Fruit fly (Drosophila melanogaster) whole organism, embryonic: ENCODE measurements around the gene CG5853.

ENCODE experiments used
- CG10209 ChIP-seq: fragments of 200-800 bp; sonication (Bioruptor generic); optimal IDR thresholded peaks from 3 replicates; lab custom pipeline; 2017; ENCODE audit warnings: missing biosample characterization, mild to moderate bottlenecking, missing genetic modification characterization, missing genetic modification reagents
- CG10565 ChIP-seq: fragments of 200-800 bp; sonication (Bioruptor generic); optimal IDR thresholded peaks from 3 replicates; lab custom pipeline; 2016; ENCODE audit warnings: missing biosample characterization, mild to moderate bottlenecking, missing genetic modification characterization
- CG10654 ChIP-seq: fragments of 200-800 bp; sonication (Bioruptor generic); optimal IDR thresholded peaks from 2 replicates; lab custom pipeline; 2016; ENCODE audit warnings: missing biosample characterization, missing genetic modification characterization
- CG12391 ChIP-seq: fragments of 200-800 bp; sonication (Bioruptor generic); optimal IDR thresholded peaks from 3 replicates; lab custom pipeline; 2018; ENCODE audit warnings: missing biosample characterization, mild to moderate bottlenecking, missing genetic modification characterization, moderate library complexity
- CG12769 ChIP-seq: fragments of 200-800 bp; sonication (Bioruptor generic); optimal IDR thresholded peaks from 2 replicates; lab custom pipeline; 2019; ENCODE audit warnings: missing biosample characterization, mild to moderate bottlenecking, missing genetic modification characterization, moderate library complexity
- CG13775 ChIP-seq: fragments of 200-800 bp; sonication (Bioruptor generic); optimal IDR thresholded peaks from 3 replicates; lab custom pipeline; 2017; ENCODE audit warnings: missing biosample characterization, mild to moderate bottlenecking, missing genetic modification characterization
- CG16813 ChIP-seq: fragments of 200-800 bp; sonication (Bioruptor generic); IDR thresholded peaks from 3 replicates; pipeline ENCODE4 v1.3.6; 2022; ENCODE audit warnings: missing biosample characterization, missing genetic modification characterization; ENCODE audit not compliant: partially characterized antibody
- CG17359 ChIP-seq: fragments of 200-800 bp; sonication (Bioruptor generic); optimal IDR thresholded peaks from 3 replicates; lab custom pipeline; 2018; ENCODE audit warnings: missing biosample characterization, mild to moderate bottlenecking, missing genetic modification characterization, moderate library complexity
- CG2889 ChIP-seq: fragments of 200-800 bp; sonication (Bioruptor generic); IDR thresholded peaks from 3 replicates; pipeline ENCODE4 v1.3.6; 2022; ENCODE audit warnings: missing biosample characterization, missing genetic modification characterization
- CG31441 ChIP-seq: fragments of 200-800 bp; sonication (Bioruptor generic); IDR thresholded peaks from 2 replicates; pipeline ENCODE4 v1.3.6; 2022; ENCODE audit warnings: missing biosample characterization, missing genetic modification characterization
- CG3163 ChIP-seq: fragments of 200-800 bp; sonication (Bioruptor generic); optimal IDR thresholded peaks from 3 replicates; lab custom pipeline; 2016; ENCODE audit warnings: missing biosample characterization, missing genetic modification characterization
- CG33213 ChIP-seq: fragments of 200-800 bp; sonication (Bioruptor generic); optimal IDR thresholded peaks from 3 replicates; lab custom pipeline; 2016; ENCODE audit warnings: missing biosample characterization, missing genetic modification characterization
- CG34422 ChIP-seq: fragments of 200-800 bp; sonication (Bioruptor generic); IDR thresholded peaks from 3 replicates; pipeline ENCODE4 v1.3.6; 2022; ENCODE audit warnings: missing biosample characterization, missing genetic modification characterization
- CG4730 ChIP-seq: fragments of 200-800 bp; sonication (Bioruptor generic); IDR thresholded peaks from 2 replicates; pipeline ENCODE4 v1.3.6; 2022; ENCODE audit warnings: missing biosample characterization, missing genetic modification characterization
- CG6813 ChIP-seq: fragments of 200-800 bp; sonication (Bioruptor generic); optimal IDR thresholded peaks from 2 replicates; lab custom pipeline; 2017; ENCODE audit warnings: missing biosample characterization, missing genetic modification characterization, mild to moderate bottlenecking, moderate library complexity, missing genetic modification reagents
- CG7372 ChIP-seq: fragments of 200-800 bp; sonication (Bioruptor generic); IDR thresholded peaks from 2 replicates; pipeline ENCODE4 v1.3.6; 2022; ENCODE audit warnings: missing biosample characterization, missing genetic modification characterization
- CG7745 ChIP-seq: fragments of 200-800 bp; sonication (Bioruptor generic); optimal IDR thresholded peaks from 2 replicates; lab custom pipeline; 2018; ENCODE audit warnings: missing biosample characterization, mild to moderate bottlenecking, missing genetic modification characterization, moderate library complexity
- CG7963 ChIP-seq: fragments of 200-800 bp; sonication (Bioruptor generic); IDR thresholded peaks from 3 replicates; pipeline ENCODE4 v1.3.6; 2022; ENCODE audit warnings: missing biosample characterization, missing genetic modification characterization; ENCODE audit not compliant: partially characterized antibody
- CG8290 ChIP-seq, 3 experiments: fragments of 200-800 bp; sonication (Bioruptor generic); optimal IDR thresholded peaks; 2 replicates each; lab custom pipeline; 2016 to 2019; ENCODE audit warnings: missing biosample characterization in 3 of 3, missing genetic modification characterization in 3 of 3, mild to moderate bottlenecking in 2 of 3, moderate library complexity in 1 of 3
- D19A ChIP-seq: fragments of 200-800 bp; optimal IDR thresholded peaks from 3 replicates; lab custom pipeline; 2019; ENCODE audit warnings: missing biosample characterization, mild to moderate bottlenecking, missing genetic modification characterization, moderate library complexity
- Doc3 ChIP-seq: fragments of 200-800 bp; sonication (Bioruptor generic); IDR thresholded peaks from 3 replicates; pipeline ENCODE4 v1.3.6; 2022; ENCODE audit warnings: missing biosample characterization, missing genetic modification characterization; ENCODE audit not compliant: partially characterized antibody
- Fer1 ChIP-seq: fragments of 200-800 bp; sonication (Bioruptor generic); optimal IDR thresholded peaks from 2 replicates; lab custom pipeline; 2017; ENCODE audit warnings: missing biosample characterization, mild to moderate bottlenecking, missing genetic modification characterization
- Hand ChIP-seq: fragments of 200-800 bp; sonication (Bioruptor generic); optimal IDR thresholded peaks from 2 replicates; lab custom pipeline; 2017; ENCODE audit warnings: mild to moderate bottlenecking, missing biosample characterization, missing genetic modification reagents, missing genetic modification characterization
- Hmx ChIP-seq: fragments of 200-800 bp; sonication (Bioruptor generic); optimal IDR thresholded peaks from 2 replicates; lab custom pipeline; 2016; ENCODE audit warnings: missing biosample characterization, missing genetic modification characterization
- Nf-YB ChIP-seq: fragments of 200-800 bp; sonication (Bioruptor generic); optimal IDR thresholded peaks from 3 replicates; lab custom pipeline; 2019; ENCODE audit warnings: missing biosample characterization, mild to moderate bottlenecking, missing genetic modification characterization, moderate library complexity
- Optix ChIP-seq: fragments of 200-800 bp; sonication (Bioruptor generic); IDR thresholded peaks from 3 replicates; pipeline ENCODE4 v1.3.6; 2022; ENCODE audit warnings: missing biosample characterization, missing genetic modification characterization
- PHDP ChIP-seq: fragments of 200-800 bp; sonication (Bioruptor generic); optimal IDR thresholded peaks from 3 replicates; lab custom pipeline; 2018; ENCODE audit warnings: missing biosample characterization, mild to moderate bottlenecking, missing genetic modification characterization, moderate library complexity
- Scr ChIP-seq: fragments of 200-800 bp; sonication (Bioruptor generic); IDR thresholded peaks from 2 replicates; pipeline ENCODE4 v1.3.6; 2022; ENCODE audit warnings: missing biosample characterization, missing genetic modification characterization; ENCODE audit not compliant: partially characterized antibody
- amos ChIP-seq: fragments of 200-800 bp; sonication (Bioruptor generic); IDR thresholded peaks from 2 replicates; pipeline ENCODE4 v1.3.6; 2022; ENCODE audit warnings: missing biosample characterization, missing genetic modification characterization; ENCODE audit not compliant: partially characterized antibody
- bsh ChIP-seq, 2 experiments: fragments of 200-800 bp; sonication (Bioruptor generic); optimal IDR thresholded peaks; 2 replicates each; lab custom pipeline; 2017 to 2018; ENCODE audit warnings: mild to moderate bottlenecking in 2 of 2, missing biosample characterization in 2 of 2, missing genetic modification characterization in 2 of 2, moderate library complexity in 1 of 2
- chif ChIP-seq, 2 experiments: fragments of 200-800 bp; sonication (Bioruptor generic); optimal IDR thresholded peaks; 3 replicates each; lab custom pipeline; 2016; ENCODE audit warnings: missing biosample characterization in 2 of 2, missing genetic modification characterization in 2 of 2
- cwo ChIP-seq: fragments of 200-800 bp; sonication (Bioruptor generic); optimal IDR thresholded peaks from 3 replicates; lab custom pipeline; 2017; ENCODE audit warnings: missing biosample characterization, missing genetic modification characterization, mild to moderate bottlenecking, moderate library complexity, missing genetic modification reagents
- danr ChIP-seq: fragments of 200-800 bp; sonication (Bioruptor generic); IDR thresholded peaks from 2 replicates; pipeline ENCODE4 v1.3.6; 2022; ENCODE audit warnings: missing biosample characterization, missing genetic modification characterization
- dm ChIP-seq: fragments of 200-800 bp; sonication (Bioruptor generic); optimal IDR thresholded peaks from 3 replicates; lab custom pipeline; 2016; ENCODE audit warnings: missing biosample characterization, missing genetic modification characterization
- ftz-f1 ChIP-seq: fragments of 200-800 bp; sonication (Bioruptor generic); optimal IDR thresholded peaks from 2 replicates; lab custom pipeline; 2016; ENCODE audit warnings: missing biosample characterization, missing genetic modification characterization
- grn ChIP-seq: fragments of 200-800 bp; sonication (Bioruptor generic); optimal IDR thresholded peaks from 3 replicates; lab custom pipeline; 2017; ENCODE audit warnings: missing biosample characterization, missing genetic modification characterization
- h ChIP-seq: fragments of >200 bp; optimal IDR thresholded peaks from 2 replicates; lab custom pipeline; 2017
- kah ChIP-seq: fragments of 200-800 bp; sonication (Bioruptor generic); optimal IDR thresholded peaks from 2 replicates; lab custom pipeline; 2018; ENCODE audit warnings: missing biosample characterization, mild to moderate bottlenecking, missing genetic modification characterization
- kay ChIP-seq: fragments of 200-800 bp; sonication (Bioruptor generic); optimal IDR thresholded peaks from 2 replicates; lab custom pipeline; 2016; ENCODE audit warnings: missing biosample characterization, missing genetic modification characterization
- p53 ChIP-seq: fragments of 200-800 bp; sonication (Bioruptor generic); optimal IDR thresholded peaks from 2 replicates; lab custom pipeline; 2016; ENCODE audit warnings: missing biosample characterization, missing genetic modification characterization
- pb ChIP-seq: fragments of 200-800 bp; sonication (Bioruptor generic); optimal IDR thresholded peaks from 3 replicates; lab custom pipeline; 2016; ENCODE audit warnings: missing biosample characterization, missing genetic modification characterization
- pfk ChIP-seq: fragments of 200-800 bp; sonication (Bioruptor generic); optimal IDR thresholded peaks from 2 replicates; lab custom pipeline; 2018; ENCODE audit warnings: missing biosample characterization, mild to moderate bottlenecking, missing genetic modification characterization, moderate library complexity
- repo ChIP-seq: fragments of 200-800 bp; sonication (Bioruptor generic); optimal IDR thresholded peaks from 2 replicates; lab custom pipeline; 2016; ENCODE audit warnings: missing biosample characterization, missing genetic modification characterization
- run ChIP-seq: fragments of 200-800 bp; sonication (Bioruptor generic); optimal IDR thresholded peaks from 3 replicates; lab custom pipeline; 2018; ENCODE audit warnings: missing biosample characterization, mild to moderate bottlenecking, missing genetic modification characterization
- sc ChIP-seq, 3 experiments: fragments of >200 bp in 2 of 3; fragments of 200-800 bp in 1 of 3; sonication (Bioruptor generic) in 1 of 3; optimal IDR thresholded peaks; 2 replicates in 2 of 3; 3 replicates in 1 of 3; lab custom pipeline; 2017; ENCODE audit warnings: mild to moderate bottlenecking in 1 of 3, missing biosample characterization in 1 of 3, missing genetic modification characterization in 1 of 3, missing genetic modification reagents in 1 of 3
- sens ChIP-seq: fragments of 200-800 bp; sonication (Bioruptor generic); peaks from one replicate; lab custom pipeline; 2016; ENCODE audit warnings: missing biosample characterization, missing genetic modification characterization
- sob ChIP-seq: fragments of 200-800 bp; sonication (Bioruptor generic); IDR thresholded peaks from 2 replicates; pipeline ENCODE4 v1.3.6; 2022; ENCODE audit warnings: missing biosample characterization, missing genetic modification characterization
- tin ChIP-seq: fragments of 200-800 bp; sonication (Bioruptor generic); optimal IDR thresholded peaks from 3 replicates; lab custom pipeline; 2016; ENCODE audit warnings: missing biosample characterization, missing genetic modification characterization
- vfl ChIP-seq: fragments of 200-800 bp; sonication (Bioruptor generic); optimal IDR thresholded peaks from 2 replicates; lab custom pipeline; 2016; ENCODE audit warnings: missing biosample characterization, missing genetic modification characterization
- zfh2 ChIP-seq: fragments of 200-800 bp; sonication (Bioruptor generic); optimal IDR thresholded peaks from 2 replicates; lab custom pipeline; 2016; ENCODE audit warnings: missing biosample characterization, missing genetic modification characterization

Gene CG5853

DNA sequence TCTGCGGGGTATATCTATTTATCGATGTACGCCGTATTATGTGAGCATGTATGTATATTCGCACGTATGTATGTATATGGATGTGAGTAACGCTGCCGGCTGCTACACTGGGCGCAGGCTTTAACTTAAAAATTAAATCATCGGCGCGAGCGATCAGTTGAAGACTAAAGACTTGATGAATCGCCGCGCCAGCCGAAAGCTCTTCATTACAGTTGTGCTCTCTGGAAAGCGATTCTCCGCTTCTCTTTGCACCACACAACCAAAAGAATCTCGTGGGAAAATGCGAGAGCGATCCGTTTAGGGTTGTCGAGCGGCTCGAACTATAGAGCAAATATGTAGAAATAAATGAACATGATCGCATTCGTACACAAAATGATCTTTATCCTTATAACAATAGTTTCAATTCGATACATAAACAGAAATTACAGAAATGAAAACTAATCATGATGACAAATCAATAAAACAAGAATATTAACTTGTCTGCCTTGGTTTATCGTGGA lies 38.9 kb downstream of the CG5853 start, which contains the start of gene CG13124 (continued):
- TF ChIP-seq sob (no peak), CG2889 (GFP tag; lab: Robert Waterston, UW) (no peak), CG33213 (GFP tag; lab: Kevin White, UChicago) (no peak), vfl (GFP tag; lab: Kevin White, UChicago) (no peak), zfh2 (GFP tag; lab: Kevin White, UChicago) (no peak), bsh (GFP tag; optimal IDR thresholded peaks at IDR 0.05; lab: Kevin White, UChicago) (no peak), CG7963 (GFP tag; lab: Robert Waterston, UW) (no peak), CG4730 (GFP tag; lab: Robert Waterston, UW) (no peak), Hmx (no peak), D19A (tag; lab: Kevin White, UChicago) (no peak), CG10209 (GFP tag; lab: Kevin White, UChicago) (no peak), dm (no peak), CG3163 (peak; percentile 86), amos (no peak), pfk (no peak), CG10654 (no peak), kay (GFP tag; lab: Kevin White, UChicago) (peak; percentile 43), sc (optimal IDR thresholded peaks at IDR 0.05; lab: Kevin White, UChicago) (no peak), sc (GFP tag; optimal IDR thresholded peaks at IDR 0.05; lab: Kevin White, UChicago) (no peak), Nf-YB (no peak), chif (GFP tag; optimal IDR thresholded peaks at IDR 0.05; lab: Kevin White, UChicago) (no peak), CG12391 (tag; lab: Kevin White, UChicago) (peak; percentile 5), tin (GFP tag; lab: Kevin White, UChicago) (no peak), sens (GFP tag; lab: Kevin White, UChicago) (peak; percentile 84), grn (GFP tag; lab: Kevin White, UChicago) (no peak), CG10565 (GFP tag; lab: Kevin White, UChicago) (no peak), Scr (no peak), p53 (GFP tag; lab: Kevin White, UChicago) (no peak), run (tag; lab: Kevin White, UChicago) (no peak), danr (no peak), CG7372 (GFP tag; lab: Robert Waterston, UW) (0 out of 2 replicates have a peak, but pooled peaks have one; percentile 26), Optix (GFP tag; lab: Robert Waterston, UW) (no peak), ftz-f1 (no peak), kah (GFP tag; lab: Kevin White, UChicago) (no peak), Hand (GFP tag; lab: Kevin White, UChicago) (peak; percentile 50), CG12769 (tag; lab: Kevin White, UChicago) (peak; percentile 53), cwo (GFP tag; lab: Kevin White, UChicago) (no peak), CG16813 (GFP tag; lab: Robert Waterston, UW) (no peak), CG8290 (GFP tag; optimal IDR thresholded peaks at IDR 0.05; lab: Kevin White, UChicago) (no peak), CG8290 (tag; optimal IDR thresholded peaks at IDR 0.05; lab: Kevin White, UChicago) (peak in 1 of 2 experiments; percentile 46), CG17359 (tag; lab: Kevin White, UChicago) (no peak), repo (GFP tag; lab: Kevin White, UChicago) (no peak), Doc3 (GFP tag; lab: Robert Waterston, UW) (no peak), CG31441 (GFP tag; lab: Robert Waterston, UW) (no peak), CG7745 (tag; lab: Kevin White, UChicago) (no peak), CG34422 (GFP tag; lab: Robert Waterston, UW) (no peak; the same call in 2 of the 3 replicates), PHDP (tag; lab: Kevin White, UChicago) (peak; percentile 50), CG6813 (GFP tag; lab: Kevin White, UChicago) (no peak), pb (GFP tag; lab: Kevin White, UChicago) (no peak), Fer1 (GFP tag; lab: Kevin White, UChicago) (peak; percentile 39), h (lab: Kevin White, UChicago) (no peak), CG13775 (GFP tag; lab: Kevin White, UChicago) (no peak)
